Fruit fly (Drosophila melanogaster) whole organism, pupa: ENCODE measurements around the gene CG4297.

Experiments used
- CG12605 ChIP-seq: fragments of 200-800 bp; sonication (Bioruptor generic); IDR thresholded peaks from 2 replicates; pipeline ENCODE4 v1.3.6; 2022; ENCODE audit warnings: missing biosample characterization, missing genetic modification characterization
- CG13204 ChIP-seq: fragments of 200-800 bp; sonication (Bioruptor generic); optimal IDR thresholded peaks from 2 replicates; lab custom pipeline; 2018; ENCODE audit warnings: missing biosample characterization, mild to moderate bottlenecking, missing genetic modification characterization, moderate library complexity
- CG14655 ChIP-seq: fragments of 200-800 bp; sonication (Bioruptor generic); optimal IDR thresholded peaks from 3 replicates; lab custom pipeline; 2017; ENCODE audit warnings: mild to moderate bottlenecking, missing biosample characterization, missing genetic modification reagents, missing genetic modification characterization
- CG17806 ChIP-seq: fragments of 200-800 bp; sonication (Bioruptor generic); optimal IDR thresholded peaks from 2 replicates; lab custom pipeline; 2018; ENCODE audit warnings: missing biosample characterization, mild to moderate bottlenecking, missing genetic modification characterization, moderate library complexity
- CG34367 ChIP-seq: fragments of 200-800 bp; sonication (Bioruptor generic); optimal IDR thresholded peaks from 2 replicates; lab custom pipeline; 2018; ENCODE audit warnings: missing biosample characterization, mild to moderate bottlenecking, missing genetic modification characterization
- CG4496 ChIP-seq: fragments of 200-800 bp; sonication (Bioruptor generic); IDR thresholded peaks from 3 replicates; pipeline ENCODE4 v1.3.6; 2022; ENCODE audit warnings: missing biosample characterization, missing genetic modification characterization
- D1 ChIP-seq: fragments of 200-800 bp; sonication (Bioruptor generic); optimal IDR thresholded peaks from 2 replicates; lab custom pipeline; 2018; ENCODE audit warnings: missing biosample characterization, mild to moderate bottlenecking, missing genetic modification characterization, moderate library complexity
- EcR ChIP-seq: fragments of 200-800 bp; sonication (Bioruptor generic); optimal IDR thresholded peaks from 3 replicates; lab custom pipeline; 2019; ENCODE audit warnings: missing biosample characterization, missing genetic modification characterization, mild to moderate bottlenecking, moderate library complexity, missing genetic modification reagents
- Ets98B ChIP-seq: fragments of 200-800 bp; sonication (Bioruptor generic); IDR thresholded peaks from 2 replicates; pipeline ENCODE4 v1.3.6; 2022; ENCODE audit warnings: missing biosample characterization, missing genetic modification characterization
- Pif1A ChIP-seq: fragments of 200-800 bp; sonication (Bioruptor generic); optimal IDR thresholded peaks from 3 replicates; lab custom pipeline; 2016; ENCODE audit warnings: missing biosample characterization, missing genetic modification characterization
- rn ChIP-seq: fragments of 200-800 bp; sonication (Bioruptor generic); IDR thresholded peaks from 2 replicates; pipeline ENCODE4 v1.3.6; 2022; ENCODE audit warnings: missing biosample characterization, missing genetic modification characterization

dm6 chr2L:492225-492624, 20.2 kb upstream of the CG4297 start:
- TF ChIP-seq CG4496 (no peak), EcR (no peak), rn (GFP tag; lab: Robert Waterston, UW) (no peak), CG17806 (tag; lab: Kevin White, UChicago) (no peak), CG14655 (GFP tag; lab: Kevin White, UChicago) (no peak), CG12605 (GFP tag; lab: Robert Waterston, UW) (no peak), D1 (tag; lab: Kevin White, UChicago) (no peak), CG34367 (no peak), Pif1A (GFP tag; lab: Kevin White, UChicago) (no peak), CG13204 (no peak), Ets98B (no peak)
